Worm (Caenorhabditis elegans) whole organism, midembryonic: ENCODE data around the gene F45E1.1.

Experiments used
- T22C8.4 ChIP-seq: fragments of 200-800 bp; sonication (Bioruptor generic); IDR thresholded peaks from 2 replicates; pipeline ENCODE4 v1.3.6; 2022; ENCODE audit warnings: missing genetic modification characterization, missing compliant biosample characterization
- cog-1 ChIP-seq: sonication (generic microtip); optimal IDR thresholded peaks from 2 replicates; lab custom pipeline; 2016; ENCODE audit warnings: missing genetic modification characterization, missing compliant biosample characterization
- flt-1 ChIP-seq: fragments of 200-800 bp; sonication (Bioruptor generic); IDR thresholded peaks from 2 replicates; pipeline ENCODE4 v1.3.6; 2022; ENCODE audit warnings: missing genetic modification characterization, missing compliant biosample characterization
- klf-2 ChIP-seq: fragments of 200-800 bp; sonication (Bioruptor generic); conservative IDR thresholded peaks from 2 replicates; pipeline ENCODE4 v1.3.6; 2022; ENCODE audit warnings: missing genetic modification reagents, missing genetic modification characterization, missing compliant biosample characterization
- med-1 ChIP-seq: sonication (generic microtip); optimal IDR thresholded peaks from 2 replicates; lab custom pipeline; 2017; ENCODE audit warnings: missing genetic modification characterization, mild to moderate bottlenecking, missing compliant biosample characterization, antibody characterized with exemption, missing genetic modification reagents; ENCODE audit not compliant: insufficient read depth
- ref-1 ChIP-seq: fragments of 200-800 bp; sonication (Bioruptor generic); conservative IDR thresholded peaks from 2 replicates; pipeline ENCODE4 v1.3.6; 2022; ENCODE audit warnings: missing genetic modification reagents, missing genetic modification characterization, missing compliant biosample characterization
- tab-1 ChIP-seq: fragments of 200-800 bp; sonication (Bioruptor generic); IDR thresholded peaks from 2 replicates; pipeline ENCODE4 v1.3.6; 2022; ENCODE audit warnings: missing genetic modification characterization, missing compliant biosample characterization
- ztf-23 ChIP-seq: fragments of 200-800 bp; sonication (Bioruptor generic); IDR thresholded peaks from 2 replicates; pipeline ENCODE4 v1.3.6; 2022; ENCODE audit warnings: missing genetic modification reagents, missing genetic modification characterization, missing compliant biosample characterization
- ztf-29 ChIP-seq: fragments of 200-800 bp; sonication (Bioruptor generic); IDR thresholded peaks from 2 replicates; pipeline ENCODE4 v1.3.6; 2022; ENCODE audit warnings: missing genetic modification reagents, missing genetic modification characterization, missing compliant biosample characterization

F45E1.1 gene

DNA sequence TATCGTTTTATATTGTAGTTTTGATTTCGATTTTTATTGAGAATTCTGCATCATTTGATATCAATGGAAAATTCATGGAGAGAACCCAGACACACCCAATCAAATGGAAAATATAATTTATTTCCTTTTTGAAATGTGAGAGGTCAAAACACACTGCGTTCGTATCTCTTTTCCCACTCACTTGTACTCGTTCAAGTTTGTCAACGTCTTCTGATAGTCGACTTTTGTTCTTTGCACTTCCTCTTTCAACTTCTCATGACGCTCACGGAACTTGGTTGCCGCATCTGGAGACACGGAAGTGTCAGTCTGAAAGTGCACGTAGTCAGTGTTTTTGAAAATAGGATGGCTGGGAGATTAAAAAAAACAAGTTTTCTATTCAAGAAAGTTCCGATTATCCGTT is 13.2 kb upstream of the F45E1.1 start:
- TF ChIP-seq ztf-23 (GFP tag; lab: Robert Waterston, UW): no peak
- TF ChIP-seq tab-1 (GFP tag; lab: Robert Waterston, UW): no peak
- TF ChIP-seq flt-1: no peak
- TF ChIP-seq ztf-29 (GFP tag; lab: Robert Waterston, UW): no peak
- no peak for TF ChIP-seq klf-2 (GFP tag; lab: Robert Waterston, UW)
- no peak for TF ChIP-seq med-1 (GFP tag; lab: Kevin White, UChicago)
- TF ChIP-seq ref-1 (GFP tag; lab: Robert Waterston, UW): no peak
- TF ChIP-seq T22C8.4 (GFP tag; lab: Robert Waterston, UW): no peak
- no peak for TF ChIP-seq cog-1

ce11 chrX:7992102-7992501 is 11.4 kb upstream of the F45E1.1 start:
- TF ChIP-seq T22C8.4 (GFP tag; lab: Robert Waterston, UW) (no peak), ref-1 (GFP tag; lab: Robert Waterston, UW) (no peak), flt-1 (no peak), med-1 (GFP tag; lab: Kevin White, UChicago) (no peak), cog-1 (no peak), tab-1 (GFP tag; lab: Robert Waterston, UW) (no peak), klf-2 (GFP tag; lab: Robert Waterston, UW) (no peak), ztf-23 (GFP tag; lab: Robert Waterston, UW) (no peak), ztf-29 (GFP tag; lab: Robert Waterston, UW) (no peak)

- TF ChIP-seq klf-2 (GFP tag; lab: Robert Waterston, UW) (no peak), ztf-23 (GFP tag; lab: Robert Waterston, UW) (0 out of 2 replicates have a peak, but pooled peaks have one; percentile 19), med-1 (GFP tag; lab: Kevin White, UChicago) (no peak)
Observed at ce11 chrX:7994486-7994885, 9.0 kb upstream of the F45E1.1 start.

DNA sequence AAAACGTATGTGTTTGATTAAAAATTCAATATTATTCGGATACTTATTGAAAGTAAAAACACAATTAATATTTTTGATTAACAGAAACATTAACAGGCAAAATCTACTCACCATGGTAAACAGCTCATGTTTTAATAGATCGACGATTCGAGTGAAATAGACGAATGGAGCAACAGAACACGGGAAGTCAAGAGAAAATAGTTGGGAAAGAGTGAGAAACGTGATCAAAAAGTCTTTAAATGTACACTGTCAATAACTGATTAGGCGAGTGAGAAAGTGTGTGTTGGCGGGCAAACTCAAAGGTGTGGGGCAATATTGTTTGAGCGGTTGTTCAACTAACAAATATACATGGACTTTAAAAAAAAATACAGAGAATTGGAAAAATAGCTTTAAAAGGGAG is 5.5 kb upstream of the F45E1.1 start, which contains the start of gene sdpn-1:
Gene sdpn-1, minus strand, starts transcription at position 262 of the 400 bp plus-strand sequence.
- no peak for TF ChIP-seq tab-1 (GFP tag; lab: Robert Waterston, UW)
- no peak for TF ChIP-seq ztf-29 (GFP tag; lab: Robert Waterston, UW)
- TF ChIP-seq med-1 (GFP tag; lab: Kevin White, UChicago): no peak
- TF ChIP-seq flt-1: no peak
- TF ChIP-seq ref-1 (GFP tag; lab: Robert Waterston, UW): no peak
- no peak for TF ChIP-seq T22C8.4 (GFP tag; lab: Robert Waterston, UW)
- no peak for TF ChIP-seq ztf-23 (GFP tag; lab: Robert Waterston, UW)
- no peak for TF ChIP-seq cog-1
- TF ChIP-seq klf-2 (GFP tag; lab: Robert Waterston, UW): no peak

ce11 chrX:7998942-7999341 is 4.5 kb upstream of the F45E1.1 start:
- TF ChIP-seq ztf-29 (GFP tag; lab: Robert Waterston, UW) (no peak), flt-1 (no peak), cog-1 (no peak), med-1 (GFP tag; lab: Kevin White, UChicago) (no peak)

ce11 chrX:8004845-8005244 is 1.4 kb downstream of the F45E1.1 start:
- no peak for TF ChIP-seq ref-1 (GFP tag; lab: Robert Waterston, UW)
- no peak for TF ChIP-seq tab-1 (GFP tag; lab: Robert Waterston, UW)
- no peak for TF ChIP-seq ztf-23 (GFP tag; lab: Robert Waterston, UW)
- no peak for TF ChIP-seq flt-1
- TF ChIP-seq cog-1: no peak
- no peak for TF ChIP-seq ztf-29 (GFP tag; lab: Robert Waterston, UW)
- no peak for TF ChIP-seq klf-2 (GFP tag; lab: Robert Waterston, UW)
- TF ChIP-seq T22C8.4 (GFP tag; lab: Robert Waterston, UW): no peak
- TF ChIP-seq med-1 (GFP tag; lab: Kevin White, UChicago): no peak

ce11 chrX:8005967-8006366 is 2.5 kb downstream of the F45E1.1 start:
- no peak for TF ChIP-seq ztf-29 (GFP tag; lab: Robert Waterston, UW)
- TF ChIP-seq klf-2 (GFP tag; lab: Robert Waterston, UW): no peak
- TF ChIP-seq flt-1: no peak
- TF ChIP-seq ztf-23 (GFP tag; lab: Robert Waterston, UW): no peak
- no peak for TF ChIP-seq med-1 (GFP tag; lab: Kevin White, UChicago)
- TF ChIP-seq tab-1 (GFP tag; lab: Robert Waterston, UW): no peak
- no peak for TF ChIP-seq T22C8.4 (GFP tag; lab: Robert Waterston, UW)
- TF ChIP-seq cog-1: no peak
- TF ChIP-seq ref-1 (GFP tag; lab: Robert Waterston, UW): no peak

ce11 chrX:8010652-8011051 is 7.2 kb downstream of the F45E1.1 start:
- TF ChIP-seq ztf-29 (GFP tag; lab: Robert Waterston, UW): no peak
- no peak for TF ChIP-seq ztf-23 (GFP tag; lab: Robert Waterston, UW)
- no peak for TF ChIP-seq med-1 (GFP tag; lab: Kevin White, UChicago)
- no peak for TF ChIP-seq klf-2 (GFP tag; lab: Robert Waterston, UW)
- no peak for TF ChIP-seq flt-1
- TF ChIP-seq T22C8.4 (GFP tag; lab: Robert Waterston, UW): no peak
- TF ChIP-seq tab-1 (GFP tag; lab: Robert Waterston, UW): no peak
- no peak for TF ChIP-seq ref-1 (GFP tag; lab: Robert Waterston, UW)
- TF ChIP-seq cog-1: no peak

DNA sequence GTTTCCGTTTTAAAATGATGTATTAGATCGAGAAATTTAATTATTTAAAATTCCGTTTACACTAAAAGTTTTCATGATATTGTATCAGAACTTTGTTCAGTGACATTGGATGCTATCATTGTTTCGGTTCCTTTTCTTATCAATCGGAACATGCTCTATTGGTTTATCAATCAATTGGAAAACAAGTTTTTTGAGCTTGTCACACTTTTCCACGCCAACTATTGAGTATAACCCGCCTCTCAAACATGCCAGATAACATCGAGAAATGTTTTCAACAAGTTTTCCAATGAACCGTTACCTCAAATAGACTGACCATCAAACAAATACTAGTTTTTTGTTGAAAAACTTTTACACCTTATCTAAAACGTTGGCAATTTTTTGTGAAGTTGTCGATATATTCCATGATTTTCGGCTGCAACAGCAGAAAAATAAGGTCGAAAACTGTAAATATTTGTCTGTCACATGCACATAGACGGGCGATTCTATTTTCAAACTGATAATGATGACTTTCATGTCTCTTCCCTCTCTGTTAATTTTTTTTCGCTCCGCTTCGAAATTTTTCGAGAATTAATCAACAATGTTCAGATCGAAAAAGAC is 11.0 kb downstream of the F45E1.1 start, which contains the start of gene unk-1:
Gene unk-1, plus strand, starts transcription at position 577 of the 597 bp plus-strand sequence.
- TF ChIP-seq flt-1 (no peak), ztf-29 (GFP tag; lab: Robert Waterston, UW) (no peak), ztf-23 (GFP tag; lab: Robert Waterston, UW) (no peak), cog-1 (no peak), tab-1 (GFP tag; lab: Robert Waterston, UW) (no peak), ref-1 (GFP tag; lab: Robert Waterston, UW) (no peak), med-1 (GFP tag; lab: Kevin White, UChicago) (no peak), T22C8.4 (GFP tag; lab: Robert Waterston, UW) (no peak), klf-2 (GFP tag; lab: Robert Waterston, UW) (no peak)
